Worm (Caenorhabditis elegans) whole organism, young adult: ENCODE measurements around the gene T28A11.2.

Source experiments
- F10E7.11 ChIP-seq: sonication (generic microtip); optimal IDR thresholded peaks from 2 replicates; lab custom pipeline; 2017; ENCODE audit warnings: mild to moderate bottlenecking, missing genetic modification characterization, moderate library complexity, missing compliant biosample characterization
- F22D6.2 ChIP-seq: sonication (generic microtip); optimal IDR thresholded peaks from 2 replicates; lab custom pipeline; 2016; ENCODE audit warnings: mild to moderate bottlenecking, missing genetic modification characterization, missing compliant biosample characterization
- F39B2.1 ChIP-seq: fragments of 200-800 bp; sonication (Bioruptor generic); IDR thresholded peaks from 2 replicates; pipeline ENCODE4 v1.3.6; 2022; ENCODE audit warnings: missing genetic modification reagents, missing genetic modification characterization, missing compliant biosample characterization
- F57A8.1 ChIP-seq: fragments of 200-800 bp; sonication (Bioruptor generic); optimal IDR thresholded peaks from 2 replicates; lab custom pipeline; 2018; ENCODE audit warnings: mild to moderate bottlenecking, missing genetic modification characterization, moderate library complexity, missing compliant biosample characterization
- K11D2.4 ChIP-seq: fragments of 200-800 bp; sonication (Bioruptor generic); IDR thresholded peaks from 2 replicates; pipeline ENCODE4 v1.3.6; 2022; ENCODE audit warnings: missing genetic modification reagents, missing genetic modification characterization, missing compliant biosample characterization
- Y79H2A.3 ChIP-seq: fragments of 200-800 bp; sonication (Bioruptor generic); conservative IDR thresholded peaks from 2 replicates; pipeline ENCODE4 v1.3.6; 2022; ENCODE audit warnings: missing genetic modification reagents, missing genetic modification characterization, missing compliant biosample characterization
- Y95B8A.8 ChIP-seq: fragments of 200-800 bp; sonication (Bioruptor generic); IDR thresholded peaks from 2 replicates; pipeline ENCODE4 v1.3.6; 2022; ENCODE audit warnings: missing genetic modification reagents, missing genetic modification characterization, missing compliant biosample characterization
- akir-1 ChIP-seq: fragments of 200-800 bp; sonication (Bioruptor generic); optimal IDR thresholded peaks from 2 replicates; lab custom pipeline; 2018; ENCODE audit warnings: mild to moderate bottlenecking, missing genetic modification characterization, moderate library complexity, missing compliant biosample characterization
- attf-5 ChIP-seq: fragments of 200-800 bp; sonication (Bioruptor generic); optimal IDR thresholded peaks from 2 replicates; lab custom pipeline; 2018; ENCODE audit warnings: mild to moderate bottlenecking, missing genetic modification characterization, missing compliant biosample characterization
- attf-6 ChIP-seq: fragments of 200-800 bp; sonication (Bioruptor generic); IDR thresholded peaks from 2 replicates; pipeline ENCODE4 v1.3.6; 2022; ENCODE audit warnings: missing genetic modification reagents, missing genetic modification characterization, missing compliant biosample characterization
- dpl-1 ChIP-seq: fragments of 150-350 bp; optimal IDR thresholded peaks from 2 replicates; lab custom pipeline; 2014; ENCODE audit warnings: missing biosample characterization, missing genetic modification reagents, missing genetic modification characterization
- egl-18 ChIP-seq: fragments of 200-800 bp; sonication (Bioruptor generic); IDR thresholded peaks from 2 replicates; pipeline ENCODE4 v1.3.6; 2022; ENCODE audit warnings: missing genetic modification reagents, missing genetic modification characterization, missing compliant biosample characterization
- egrh-3 ChIP-seq: fragments of 200-800 bp; sonication (Bioruptor generic); IDR thresholded peaks from 2 replicates; pipeline ENCODE4 v1.3.6; 2022; ENCODE audit warnings: missing genetic modification reagents, missing genetic modification characterization, missing compliant biosample characterization
- him-1 ChIP-seq: sonication (generic microtip); optimal IDR thresholded peaks from 2 replicates; lab custom pipeline; 2016; ENCODE audit warnings: missing genotype, missing genetic modification reagents, missing genetic modification characterization, missing compliant biosample characterization
- hlh-26 ChIP-seq: fragments of 200-800 bp; sonication (Bioruptor generic); conservative IDR thresholded peaks from 2 replicates; pipeline ENCODE4 v1.3.6; 2022; ENCODE audit warnings: missing genetic modification reagents, missing genetic modification characterization, missing compliant biosample characterization
- hmg-20 ChIP-seq: fragments of 200-800 bp; sonication (Bioruptor generic); IDR thresholded peaks from 2 replicates; pipeline ENCODE4 v1.3.6; 2022; ENCODE audit warnings: missing genetic modification reagents, missing genetic modification characterization, missing compliant biosample characterization
- hrde-1 ChIP-seq: sonication (generic microtip); optimal IDR thresholded peaks from 2 replicates; lab custom pipeline; 2016; ENCODE audit warnings: missing genetic modification characterization, mild to moderate bottlenecking, missing compliant biosample characterization, moderate library complexity, missing genotype, missing genetic modification reagents, borderline replicate concordance
- let-607 ChIP-seq, 2 experiments: fragments of 200-800 bp in 1 of 2; sonication (Bioruptor generic) in 1 of 2; sonication (generic microtip) in 1 of 2; optimal IDR thresholded peaks; 2 replicates each; lab custom pipeline; 2016 to 2018; ENCODE audit warnings: mild to moderate bottlenecking in 2 of 2, missing compliant biosample characterization in 2 of 2, missing genetic modification characterization in 2 of 2, moderate library complexity in 2 of 2, missing genotype in 1 of 2
- lin-35 ChIP-seq, 3 experiments: fragments of 150-350 bp in 2 of 3; sonication (generic microtip) in 1 of 3; optimal IDR thresholded peaks; 2 replicates each; lab custom pipeline; 2014 to 2018; ENCODE audit warnings: missing biosample characterization in 3 of 3, missing genetic modification characterization in 3 of 3, missing genetic modification reagents in 3 of 3
- lir-1 ChIP-seq: fragments of 200-800 bp; sonication (Bioruptor generic); conservative IDR thresholded peaks from 2 replicates; pipeline ENCODE4 v1.3.6; 2022; ENCODE audit warnings: missing genetic modification reagents, missing genetic modification characterization, missing compliant biosample characterization
- lsl-1 ChIP-seq: fragments of 200-800 bp; sonication (Bioruptor generic); optimal IDR thresholded peaks from 2 replicates; lab custom pipeline; 2018; ENCODE audit warnings: mild to moderate bottlenecking, missing genetic modification characterization, moderate library complexity, missing compliant biosample characterization
- madf-10 ChIP-seq: sonication (generic microtip); optimal IDR thresholded peaks from 2 replicates; lab custom pipeline; 2016; ENCODE audit warnings: mild to moderate bottlenecking, missing genetic modification characterization, missing compliant biosample characterization
- madf-3 ChIP-seq: fragments of 200-800 bp; sonication (Bioruptor generic); IDR thresholded peaks from 2 replicates; pipeline ENCODE4 v1.3.6; 2022; ENCODE audit warnings: missing genetic modification reagents, missing genetic modification characterization, missing compliant biosample characterization
- mcd-1 ChIP-seq: fragments of 200-800 bp; sonication (Bioruptor generic); IDR thresholded peaks from 2 replicates; pipeline ENCODE4 v1.3.6; 2022; ENCODE audit warnings: missing genetic modification reagents, missing genetic modification characterization, missing compliant biosample characterization
- mes-4 ChIP-seq: sonication (generic microtip); optimal IDR thresholded peaks from 2 replicates; lab custom pipeline; 2016; ENCODE audit warnings: missing genotype, missing genetic modification characterization, missing compliant biosample characterization
- nfya-2 ChIP-seq: fragments of 200-800 bp; sonication (Bioruptor generic); IDR thresholded peaks from 2 replicates; pipeline ENCODE4 v1.3.6; 2022; ENCODE audit warnings: missing genetic modification reagents, missing genetic modification characterization, missing compliant biosample characterization
- nfyb-1 ChIP-seq: fragments of 200-800 bp; sonication (Bioruptor generic); IDR thresholded peaks from 2 replicates; pipeline ENCODE4 v1.3.6; 2022; ENCODE audit warnings: missing genetic modification reagents, missing genetic modification characterization, missing compliant biosample characterization
- nhr-120 ChIP-seq: fragments of 200-800 bp; sonication (Bioruptor generic); IDR thresholded peaks from 2 replicates; pipeline ENCODE4 v1.3.6; 2022; ENCODE audit warnings: missing genetic modification characterization, missing compliant biosample characterization
- snpc-1.1 ChIP-seq: sonication (generic microtip); optimal IDR thresholded peaks from 2 replicates; lab custom pipeline; 2017; ENCODE audit warnings: missing genetic modification characterization, mild to moderate bottlenecking, missing compliant biosample characterization, antibody characterized with exemption, moderate library complexity, missing genotype, missing genetic modification reagents; ENCODE audit not compliant: insufficient read depth
- somi-1 ChIP-seq: fragments of 200-800 bp; sonication (Bioruptor generic); optimal IDR thresholded peaks from 2 replicates; lab custom pipeline; 2018; ENCODE audit warnings: mild to moderate bottlenecking, missing genetic modification characterization, missing compliant biosample characterization
- unc-130 ChIP-seq: sonication (generic microtip); optimal IDR thresholded peaks from 2 replicates; lab custom pipeline; 2016; ENCODE audit warnings: missing genetic modification reagents, missing genetic modification characterization, missing compliant biosample characterization
- ztf-22 ChIP-seq: fragments of 200-800 bp; sonication (Bioruptor generic); optimal IDR thresholded peaks from 2 replicates; lab custom pipeline; 2018; ENCODE audit warnings: mild to moderate bottlenecking, missing genetic modification characterization, moderate library complexity, missing compliant biosample characterization
- ztf-25 ChIP-seq: fragments of 200-800 bp; sonication (Bioruptor generic); IDR thresholded peaks from 2 replicates; pipeline ENCODE4 v1.3.6; 2022; ENCODE audit warnings: missing genetic modification reagents, missing genetic modification characterization, missing compliant biosample characterization
- ztf-3 ChIP-seq: fragments of 200-800 bp; sonication (Bioruptor generic); optimal IDR thresholded peaks from 2 replicates; lab custom pipeline; 2018; ENCODE audit warnings: mild to moderate bottlenecking, missing genetic modification characterization, missing compliant biosample characterization

The T28A11.2 gene

DNA sequence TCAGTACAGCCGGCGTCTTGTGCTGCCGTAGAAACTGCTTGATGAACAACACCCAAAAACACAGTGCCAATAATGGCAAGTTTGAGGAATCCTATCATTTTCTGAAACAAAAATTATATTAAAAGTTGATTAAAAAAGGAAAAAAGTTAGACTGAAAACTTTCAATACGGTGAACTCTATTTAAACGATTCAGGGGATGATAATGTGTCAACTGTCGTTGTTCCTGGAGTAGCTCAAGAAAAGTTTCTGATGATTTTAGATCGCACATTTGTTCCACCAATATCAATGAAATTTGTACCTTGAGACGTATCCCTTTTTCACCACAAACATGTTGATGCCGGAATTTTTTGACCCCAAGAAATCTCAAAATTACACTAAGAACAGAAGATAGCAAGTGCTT is 12.2 kb upstream of the T28A11.2 start, which contains the start of gene T28A11.18:
Gene T28A11.18, minus strand, starts transcription at position 101 of the 400 bp plus-strand sequence.
- TF ChIP-seq lsl-1 (GFP tag; lab: Kevin White, UChicago) (no peak), K11D2.4 (no peak), nfya-2 (GFP tag; lab: Robert Waterston, UW) (no peak), hlh-26 (GFP tag; lab: Robert Waterston, UW) (no peak), F57A8.1 (GFP tag; lab: Kevin White, UChicago) (no peak), F22D6.2 (tag; lab: Kevin White, UChicago) (no peak), egl-18 (no peak), mes-4 (no peak), let-607 (tag; optimal IDR thresholded peaks at IDR 0.05; lab: Kevin White, UChicago) (no peak), madf-3 (GFP tag; lab: Robert Waterston, UW) (no peak), F39B2.1 (GFP tag; lab: Robert Waterston, UW) (no peak), ztf-3 (no peak)

DNA sequence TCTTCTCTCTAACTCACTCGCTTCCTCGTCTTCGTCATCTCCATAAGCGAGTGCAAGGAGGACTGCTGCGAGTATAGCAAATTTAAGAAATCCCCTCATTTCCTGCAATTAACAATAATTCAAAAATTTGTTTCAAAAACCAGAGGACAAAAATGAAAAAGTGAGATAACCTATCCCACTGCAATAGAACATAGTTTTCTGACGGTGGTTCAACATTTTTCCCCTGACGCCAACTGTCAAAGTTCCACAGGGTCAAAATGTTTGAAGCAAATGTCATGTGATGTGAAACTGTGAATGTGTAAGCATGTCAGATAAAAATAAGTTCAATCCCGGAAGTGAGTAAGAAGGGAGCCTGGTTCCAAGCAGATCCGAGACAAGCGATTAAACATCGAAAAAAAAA is 10.8 kb upstream of the T28A11.2 start, which contains the start of gene T28A11.19:
Gene T28A11.19, minus strand, starts transcription at position 108 of the 400 bp plus-strand sequence.
- no peak for TF ChIP-seq mcd-1 (GFP tag; lab: Robert Waterston, UW)
- TF ChIP-seq somi-1 (GFP tag; lab: Kevin White, UChicago): no peak
- TF ChIP-seq hmg-20 (GFP tag; lab: Robert Waterston, UW): no peak
- TF ChIP-seq K11D2.4: no peak

DNA sequence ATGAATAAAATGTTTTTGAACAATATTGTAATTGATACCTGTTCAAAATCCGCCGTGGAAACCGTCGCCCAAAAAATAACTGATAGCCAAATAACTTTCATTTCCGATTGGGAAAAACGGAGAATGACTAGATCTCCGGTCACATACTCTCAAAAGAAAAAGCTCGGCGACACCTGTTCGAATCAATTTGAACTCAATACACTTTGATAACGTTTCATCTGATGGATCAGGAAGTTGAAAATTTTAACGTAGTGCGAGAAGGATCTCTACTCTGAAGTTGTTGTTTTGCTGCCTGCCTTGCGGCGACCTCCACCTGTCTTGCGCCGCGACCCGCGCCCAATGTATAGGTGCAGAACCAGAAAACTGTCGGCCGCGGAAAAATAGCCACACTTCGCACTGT is 7.0 kb upstream of the T28A11.2 start, which contains the start of gene T28A11.20:
Gene T28A11.20, minus strand, starts transcription at position 101 of the 400 bp plus-strand sequence.
- no peak for TF ChIP-seq ztf-22
- no peak for TF ChIP-seq unc-130
- no peak for TF ChIP-seq attf-5
- TF ChIP-seq attf-6 (GFP tag; lab: Robert Waterston, UW): no peak
- TF ChIP-seq akir-1 (GFP tag; lab: Kevin White, UChicago): no peak
- TF ChIP-seq dpl-1 (GFP tag; lab: Kevin White, UChicago): no peak
- TF ChIP-seq somi-1 (GFP tag; lab: Kevin White, UChicago): no peak
- no peak for TF ChIP-seq ztf-25 (GFP tag; lab: Robert Waterston, UW)
- TF ChIP-seq lin-35 (GFP tag; optimal IDR thresholded peaks at IDR 0.05; lab: Kevin White, UChicago): no peak
- no peak for TF ChIP-seq egrh-3 (GFP tag; lab: Robert Waterston, UW)
- no peak for TF ChIP-seq Y95B8A.8
- TF ChIP-seq madf-10: no peak
- no peak for TF ChIP-seq hrde-1 (tag; lab: Kevin White, UChicago)
- no peak for TF ChIP-seq lir-1 (GFP tag; lab: Robert Waterston, UW)
- TF ChIP-seq him-1 (tag; lab: Kevin White, UChicago): no peak
- TF ChIP-seq Y79H2A.3 (GFP tag; lab: Robert Waterston, UW): no peak
- TF ChIP-seq nfyb-1 (GFP tag; lab: Robert Waterston, UW): no peak
- no peak for TF ChIP-seq F10E7.11 (tag; lab: Kevin White, UChicago)
- TF ChIP-seq nhr-120 (GFP tag; lab: Robert Waterston, UW): no peak
- no peak for TF ChIP-seq snpc-1.1 (tag; lab: Kevin White, UChicago)
